Worm (Caenorhabditis elegans): ENCODE data around the gene rhgf-2.

rhgf-2 gene

ce11 chrII:4100485-4100884 is at the start of gene rhgf-2:
Gene rhgf-2, plus strand, starts transcription at chrII:4100785.
- no peak for TF ChIP-seq unc-62 (GFP tag; optimal IDR thresholded peaks at IDR 0.05)

- TF ChIP-seq unc-62 (GFP tag; optimal IDR thresholded peaks at IDR 0.05): no peak
These were observed 38.1 kb upstream of the rhgf-2 start, which contains the start of gene gadr-4 for ce11 chrII:4062477-4062876. Gene gadr-4, minus strand, starts transcription at chrII:4062577.

ce11 chrII:4063997-4064396 is 36.6 kb upstream of the rhgf-2 start, which contains the start of gene fbxb-118:
Gene fbxb-118, minus strand, starts transcription at chrII:4064097.
- TF ChIP-seq unc-62 (GFP tag; optimal IDR thresholded peaks at IDR 0.05): no peak

- no peak for TF ChIP-seq unc-62 (GFP tag; optimal IDR thresholded peaks at IDR 0.05)
These were observed 33.3 kb upstream of the rhgf-2 start, which contains the start of gene W06A11.1 for ce11 chrII:4067258-4067657. Gene W06A11.1, plus strand, starts transcription at chrII:4067558.

- TF ChIP-seq unc-62 (GFP tag; optimal IDR thresholded peaks at IDR 0.05): no peak
These were observed 32.4 kb upstream of the rhgf-2 start for ce11 chrII:4068141-4068540.

ce11 chrII:4071075-4071474 is 29.5 kb upstream of the rhgf-2 start:
- no peak for TF ChIP-seq unc-62 (GFP tag; optimal IDR thresholded peaks at IDR 0.05)

ce11 chrII:4074710-4075109 is 25.9 kb upstream of the rhgf-2 start:
- no peak for TF ChIP-seq unc-62 (GFP tag; optimal IDR thresholded peaks at IDR 0.05)

ce11 chrII:4081141-4081540 is 19.4 kb upstream of the rhgf-2 start:
- no peak for TF ChIP-seq unc-62 (GFP tag; optimal IDR thresholded peaks at IDR 0.05)

ce11 chrII:4081891-4082290 is 18.7 kb upstream of the rhgf-2 start:
- no peak for TF ChIP-seq unc-62 (GFP tag; optimal IDR thresholded peaks at IDR 0.05)

ce11 chrII:4082754-4083153 is 17.8 kb upstream of the rhgf-2 start, which contains the start of gene R11F4.2:
Gene R11F4.2, plus strand, starts transcription at chrII:4083054.
- TF ChIP-seq unc-62 (GFP tag; optimal IDR thresholded peaks at IDR 0.05): no peak

ce11 chrII:4085601-4086000 is 15.0 kb upstream of the rhgf-2 start:
- TF ChIP-seq unc-62 (GFP tag; optimal IDR thresholded peaks at IDR 0.05): no peak

- TF ChIP-seq unc-62 (GFP tag; optimal IDR thresholded peaks at IDR 0.05): no peak
These were observed 11.4 kb upstream of the rhgf-2 start for ce11 chrII:4089183-4089582.

ce11 chrII:4090790-4091189 is 9.8 kb upstream of the rhgf-2 start:
- no peak for TF ChIP-seq unc-62 (GFP tag; optimal IDR thresholded peaks at IDR 0.05)

ce11 chrII:4091828-4092227 is 8.8 kb upstream of the rhgf-2 start, which contains the start of gene R11F4.1:
Gene R11F4.1, plus strand, starts transcription at chrII:4091930.
- no peak for TF ChIP-seq unc-62 (GFP tag; optimal IDR thresholded peaks at IDR 0.05)

- TF ChIP-seq unc-62 (GFP tag; optimal IDR thresholded peaks at IDR 0.05): no peak
These were observed 8.1 kb upstream of the rhgf-2 start for ce11 chrII:4092502-4092901.

ce11 chrII:4094030-4094846 is 6.3 kb upstream of the rhgf-2 start:
- no peak for TF ChIP-seq unc-62 (GFP tag; optimal IDR thresholded peaks at IDR 0.05)

ce11 chrII:4098759-4099158 is 1.8 kb upstream of the rhgf-2 start:
- no peak for TF ChIP-seq unc-62 (GFP tag; optimal IDR thresholded peaks at IDR 0.05)

Measured in whole organism, dauer.